Worm (Caenorhabditis elegans): ENCODE data around the gene F55G7.3.

DNA sequence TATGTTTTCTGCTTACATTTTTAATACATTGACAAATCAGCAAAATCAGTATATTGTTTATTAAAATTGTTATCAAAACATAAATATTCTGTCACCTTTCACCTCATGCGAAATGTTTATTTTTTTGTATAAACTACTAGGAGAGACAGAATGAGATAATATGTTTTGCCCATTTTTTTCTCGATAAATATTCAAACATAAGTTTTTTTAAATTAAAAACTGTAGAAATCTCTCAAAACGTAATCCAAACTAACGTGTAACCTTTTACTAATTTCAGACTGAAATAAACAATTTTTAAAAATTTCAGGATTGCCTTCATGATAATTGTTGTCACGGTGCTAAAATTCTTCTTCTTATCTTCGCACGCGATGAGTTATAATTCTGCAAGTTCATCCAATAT lies 15.4 kb upstream of the F55G7.3 start, which contains the start of gene T08D10.5:
- no peak for TF ChIP-seq klf-2 (GFP tag; conservative IDR thresholded peaks at IDR 0.05)
- TF ChIP-seq med-1 (GFP tag; optimal IDR thresholded peaks at IDR 0.05; ENCODE audit: insufficient read depth): no peak
- no peak for TF ChIP-seq ztf-23 (GFP tag; IDR thresholded peaks at IDR 0.05)
- no peak for TF ChIP-seq flt-1 (GFP tag; IDR thresholded peaks at IDR 0.05)
- no peak for TF ChIP-seq T22C8.4 (GFP tag; IDR thresholded peaks at IDR 0.05)
